Worm (Caenorhabditis elegans) whole organism, L4 larva: ENCODE results near the gene Y116F11A.6.
A peak's percentile ranks its signal among the peaks of the same experiment; 100 is the strongest.

ENCODE experiments used
- D1046.2 ChIP-seq: fragments of 200-800 bp; sonication (Bioruptor generic); IDR thresholded peaks from 2 replicates; pipeline ENCODE4 v1.3.6; 2022; ENCODE audit warnings: missing genetic modification characterization, missing compliant biosample characterization
- F10B5.3 ChIP-seq: sonication (generic microtip); optimal IDR thresholded peaks from 2 replicates; lab custom pipeline; 2016; ENCODE audit warnings: mild to moderate bottlenecking, missing genetic modification characterization, missing compliant biosample characterization
- F37D6.2 ChIP-seq: sonication (generic microtip); optimal IDR thresholded peaks from 2 replicates; lab custom pipeline; 2016; ENCODE audit warnings: mild to moderate bottlenecking, missing genetic modification characterization, missing compliant biosample characterization
- F49E8.2 ChIP-seq: sonication (generic microtip); optimal IDR thresholded peaks from 2 replicates; lab custom pipeline; 2016; ENCODE audit warnings: missing compliant biosample characterization, mild to moderate bottlenecking, missing genetic modification characterization, borderline replicate concordance
- Y105C5A.15 ChIP-seq: fragments of 200-800 bp; sonication (Bioruptor generic); IDR thresholded peaks from 2 replicates; pipeline ENCODE4 v1.3.6; 2022; ENCODE audit warnings: missing genetic modification characterization, missing compliant biosample characterization
- ZK337.2 ChIP-seq: fragments of 200-800 bp; sonication (Bioruptor generic); IDR thresholded peaks from 2 replicates; pipeline ENCODE4 v1.3.6; 2022; ENCODE audit warnings: missing genetic modification reagents, missing genetic modification characterization, missing compliant biosample characterization
- aha-1 ChIP-seq: fragments of 150-350 bp; peaks from one replicate; lab custom pipeline; 2014; ENCODE audit warnings: missing biosample characterization, missing genetic modification characterization
- ama-1 ChIP-seq: fragments of 150-350 bp; optimal IDR thresholded peaks from 2 replicates; lab custom pipeline; 2014; ENCODE audit warnings: inconsistent platforms, mixed read lengths
- arid-1 ChIP-seq: fragments of 200-800 bp; sonication (Bioruptor generic); conservative IDR thresholded peaks from 2 replicates; pipeline ENCODE4 v1.3.6; 2022; ENCODE audit warnings: missing genetic modification reagents, missing genetic modification characterization, missing compliant biosample characterization
- ceh-20 ChIP-seq: fragments of 200-800 bp; sonication (Bioruptor generic); IDR thresholded peaks from 2 replicates; pipeline ENCODE4 v1.3.6; 2022; ENCODE audit warnings: missing genetic modification reagents, missing genetic modification characterization, missing compliant biosample characterization
- ceh-62 ChIP-seq: sonication (generic microtip); optimal IDR thresholded peaks from 2 replicates; lab custom pipeline; 2017; ENCODE audit warnings: missing biosample characterization, missing genetic modification characterization
- cey-2 ChIP-seq: sonication (generic microtip); optimal IDR thresholded peaks from 3 replicates; lab custom pipeline; 2017; ENCODE audit warnings: missing genetic modification characterization, mild to moderate bottlenecking, missing compliant biosample characterization, antibody characterized with exemption, borderline replicate concordance; ENCODE audit not compliant: insufficient read depth
- ctbp-1 ChIP-seq: fragments of 200-800 bp; sonication (Bioruptor generic); IDR thresholded peaks from 2 replicates; pipeline ENCODE4 v1.3.6; 2022; ENCODE audit warnings: missing genetic modification reagents, missing genetic modification characterization, missing compliant biosample characterization
- daf-12 ChIP-seq: fragments of 150-350 bp; optimal IDR thresholded peaks from 2 replicates; lab custom pipeline; 2014; ENCODE audit warnings: missing biosample characterization, missing genetic modification reagents, missing genetic modification characterization
- daf-16 ChIP-seq, 3 experiments: sonication (generic microtip); optimal IDR thresholded peaks; 2 replicates each; lab custom pipeline; 2016 to 2017; ENCODE audit warnings: missing genetic modification characterization in 3 of 3, missing genetic modification reagents in 3 of 3, mild to moderate bottlenecking in 2 of 3, missing compliant biosample characterization in 2 of 3, missing biosample characterization in 1 of 3, moderate library complexity in 1 of 3
- dmd-6 ChIP-seq: fragments of 200-800 bp; sonication (Bioruptor generic); IDR thresholded peaks from 2 replicates; pipeline ENCODE4 v1.3.6; 2022; ENCODE audit warnings: missing genetic modification reagents, missing genetic modification characterization, missing compliant biosample characterization
- dmd-8 ChIP-seq: fragments of 200-800 bp; sonication (Bioruptor generic); IDR thresholded peaks from 2 replicates; pipeline ENCODE4 v1.3.6; 2022; ENCODE audit warnings: missing genetic modification characterization, missing compliant biosample characterization
- dmd-9 ChIP-seq: fragments of 200-800 bp; sonication (Bioruptor generic); IDR thresholded peaks from 2 replicates; pipeline ENCODE4 v1.3.6; 2022; ENCODE audit warnings: missing genetic modification reagents, missing genetic modification characterization, missing compliant biosample characterization
- duxl-1 ChIP-seq: sonication (generic microtip); optimal IDR thresholded peaks from 2 replicates; lab custom pipeline; 2016; ENCODE audit warnings: mild to moderate bottlenecking, missing genetic modification characterization, moderate library complexity, missing compliant biosample characterization; ENCODE audit not compliant: poor library complexity
- egl-27 ChIP-seq: sonication (generic microtip); optimal IDR thresholded peaks from 3 replicates; lab custom pipeline; 2017; ENCODE audit warnings: missing biosample characterization, missing genetic modification reagents, missing genetic modification characterization
- fos-1 ChIP-seq: fragments of 150-350 bp; optimal IDR thresholded peaks from 2 replicates; lab custom pipeline; 2014; ENCODE audit warnings: missing biosample characterization, missing genetic modification characterization
- gei-8 ChIP-seq: fragments of 200-800 bp; sonication (Bioruptor generic); optimal IDR thresholded peaks from 2 replicates; lab custom pipeline; 2018; ENCODE audit warnings: mild to moderate bottlenecking, missing genetic modification characterization, missing compliant biosample characterization
- hif-1 ChIP-seq, 2 experiments: sonication (generic microtip); optimal IDR thresholded peaks; 2 replicates each; lab custom pipeline; 2016 to 2017; ENCODE audit warnings: missing compliant biosample characterization in 2 of 2, missing genetic modification characterization in 2 of 2, missing genetic modification reagents in 2 of 2, missing genotype in 2 of 2, mild to moderate bottlenecking in 1 of 2
- hlh-30 ChIP-seq: sonication (generic microtip); optimal IDR thresholded peaks from 2 replicates; lab custom pipeline; 2017; ENCODE audit warnings: antibody characterized with exemption, mild to moderate bottlenecking, missing genetic modification characterization, missing compliant biosample characterization; ENCODE audit not compliant: insufficient read depth
- lin-1 ChIP-seq: fragments of 200-800 bp; sonication (Bioruptor generic); IDR thresholded peaks from 2 replicates; pipeline ENCODE4 v1.3.6; 2022; ENCODE audit warnings: missing genetic modification reagents, missing genetic modification characterization, missing compliant biosample characterization
- lin-13 ChIP-seq: fragments of 150-350 bp; optimal IDR thresholded peaks from 2 replicates; lab custom pipeline; 2014; ENCODE audit warnings: missing biosample characterization, missing genetic modification reagents, missing genetic modification characterization
- lin-15B ChIP-seq: fragments of 150-350 bp; sonication (generic microtip); optimal IDR thresholded peaks from 3 replicates; lab custom pipeline; 2014; ENCODE audit warnings: missing biosample characterization, missing genetic modification characterization
- lin-29 ChIP-seq: fragments of 200-800 bp; sonication (Bioruptor generic); IDR thresholded peaks from 2 replicates; pipeline ENCODE4 v1.3.6; 2022; ENCODE audit warnings: missing genetic modification reagents, missing genetic modification characterization, missing compliant biosample characterization
- lin-38 ChIP-seq: fragments of 200-800 bp; sonication (Bioruptor generic); IDR thresholded peaks from 2 replicates; pipeline ENCODE4 v1.3.6; 2022; ENCODE audit warnings: missing genetic modification reagents, missing genetic modification characterization, missing compliant biosample characterization
- madf-9 ChIP-seq: fragments of 200-800 bp; sonication (Bioruptor generic); conservative IDR thresholded peaks from 2 replicates; pipeline ENCODE4 v1.3.6; 2022; ENCODE audit warnings: missing genetic modification reagents, missing genetic modification characterization, missing compliant biosample characterization
- mdl-1 ChIP-seq, 2 experiments: fragments of 150-350 bp in 1 of 2; sonication (generic microtip) in 1 of 2; optimal IDR thresholded peaks; 2 replicates each; lab custom pipeline; 2014 to 2017; ENCODE audit warnings: missing biosample characterization in 2 of 2, missing genetic modification characterization in 2 of 2
- mdt-29 ChIP-seq: fragments of 200-800 bp; sonication (Bioruptor generic); IDR thresholded peaks from 2 replicates; pipeline ENCODE4 v1.3.6; 2022; ENCODE audit warnings: missing genetic modification reagents, missing genetic modification characterization, missing compliant biosample characterization
- mep-1 ChIP-seq: fragments of 150-350 bp; sonication (generic microtip); optimal IDR thresholded peaks from 3 replicates; lab custom pipeline; 2014; ENCODE audit warnings: missing biosample characterization, missing genetic modification characterization
- mxl-3 ChIP-seq: fragments of 200-800 bp; sonication (Bioruptor generic); optimal IDR thresholded peaks from 2 replicates; lab custom pipeline; 2018; ENCODE audit warnings: mild to moderate bottlenecking, missing genetic modification characterization, missing compliant biosample characterization
- nhr-111 ChIP-seq: fragments of 200-800 bp; sonication (Bioruptor generic); optimal IDR thresholded peaks from 2 replicates; lab custom pipeline; 2018; ENCODE audit warnings: mild to moderate bottlenecking, missing genetic modification characterization, missing compliant biosample characterization
- nhr-25 ChIP-seq: sonication (generic microtip); optimal IDR thresholded peaks from 2 replicates; lab custom pipeline; 2017; ENCODE audit warnings: missing genetic modification characterization, mild to moderate bottlenecking, missing compliant biosample characterization, antibody characterized with exemption, moderate library complexity, borderline replicate concordance; ENCODE audit not compliant: insufficient read depth
- nhr-28 ChIP-seq: fragments of 150-350 bp; optimal IDR thresholded peaks from 2 replicates; lab custom pipeline; 2014; ENCODE audit warnings: missing biosample characterization, missing genetic modification characterization
- nhr-76 ChIP-seq: fragments of 150-350 bp; optimal IDR thresholded peaks from 2 replicates; lab custom pipeline; 2014; ENCODE audit warnings: missing biosample characterization, missing genetic modification characterization
- nhr-77 ChIP-seq: fragments of 150-350 bp; optimal IDR thresholded peaks from 2 replicates; lab custom pipeline; 2014; ENCODE audit warnings: missing biosample characterization, missing genetic modification characterization
- php-3 ChIP-seq: fragments of 200-800 bp; sonication (Bioruptor generic); IDR thresholded peaks from 2 replicates; pipeline ENCODE4 v1.3.6; 2022; ENCODE audit warnings: missing genetic modification reagents, missing genetic modification characterization, missing compliant biosample characterization
- pqm-1 ChIP-seq: sonication (generic microtip); optimal IDR thresholded peaks from 2 replicates; lab custom pipeline; 2017; ENCODE audit warnings: missing biosample characterization, missing genetic modification characterization
- set-16 ChIP-seq: fragments of 200-800 bp; sonication (Bioruptor generic); IDR thresholded peaks from 2 replicates; pipeline ENCODE4 v1.3.6; 2022; ENCODE audit warnings: missing genetic modification reagents, missing genetic modification characterization, missing compliant biosample characterization
- skn-1 ChIP-seq: fragments of 150-350 bp; optimal IDR thresholded peaks from 2 replicates; lab custom pipeline; 2014; ENCODE audit warnings: missing biosample characterization, missing genetic modification characterization
- snpc-1.2 ChIP-seq: fragments of 200-800 bp; sonication (Bioruptor generic); IDR thresholded peaks from 2 replicates; pipeline ENCODE4 v1.3.6; 2022; ENCODE audit warnings: missing genetic modification reagents, missing genetic modification characterization, missing compliant biosample characterization
- tag-97 ChIP-seq: fragments of 200-800 bp; sonication (Bioruptor generic); IDR thresholded peaks from 2 replicates; pipeline ENCODE4 v1.3.6; 2022; ENCODE audit warnings: missing genetic modification characterization, missing compliant biosample characterization
- tra-1 ChIP-seq: fragments of 200-800 bp; sonication (Bioruptor generic); IDR thresholded peaks from 2 replicates; pipeline ENCODE4 v1.3.6; 2022; ENCODE audit warnings: missing genetic modification reagents, missing genetic modification characterization, missing compliant biosample characterization
- unc-130 ChIP-seq: sonication (generic microtip); optimal IDR thresholded peaks from 2 replicates; lab custom pipeline; 2016; ENCODE audit warnings: missing genetic modification reagents, missing genetic modification characterization, missing compliant biosample characterization
- unc-39 ChIP-seq: sonication (generic microtip); optimal IDR thresholded peaks from 2 replicates; lab custom pipeline; 2017; ENCODE audit warnings: missing biosample characterization, missing genetic modification characterization
- zfp-3 ChIP-seq: fragments of 200-800 bp; sonication (Bioruptor generic); conservative IDR thresholded peaks from 2 replicates; pipeline ENCODE4 v1.3.6; 2022; ENCODE audit warnings: missing genetic modification reagents, missing genetic modification characterization, missing compliant biosample characterization
- ztf-7 ChIP-seq: fragments of 150-350 bp; optimal IDR thresholded peaks from 2 replicates; lab custom pipeline; 2014; ENCODE audit warnings: missing biosample characterization, missing genetic modification characterization

Y116F11A.6 gene

DNA sequence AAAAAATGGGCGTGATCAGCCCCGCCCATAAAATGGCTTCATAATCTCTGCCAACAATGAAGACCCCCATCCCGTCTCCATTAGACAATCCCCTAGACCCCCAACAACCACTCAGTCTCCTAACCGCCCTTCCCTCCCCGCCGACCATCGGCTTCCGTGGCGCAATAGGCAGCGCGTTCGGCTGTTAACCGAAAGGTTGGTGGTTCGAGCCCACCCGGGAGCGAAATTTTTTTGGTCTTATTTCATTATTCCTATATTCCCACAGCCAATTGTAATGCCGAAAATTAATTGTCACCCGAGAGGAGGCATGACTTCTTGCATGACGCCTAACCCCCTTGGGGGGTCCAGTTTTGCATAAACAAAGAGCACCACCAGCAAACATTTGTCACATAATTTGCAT, 3.5 kb downstream of the Y116F11A.6 start:
- TF ChIP-seq tag-97 (GFP tag; lab: Robert Waterston, UW), result no peak
- TF ChIP-seq ceh-20 (GFP tag; lab: Robert Waterston, UW), result no peak
- TF ChIP-seq unc-39, result no peak
- no peak for TF ChIP-seq lin-13 (GFP tag; lab: Kevin White, UChicago)
- TF ChIP-seq duxl-1 (tag; lab: Kevin White, UChicago), result no peak
- no peak for TF ChIP-seq hlh-30 (tag; lab: Kevin White, UChicago)
- peak; percentile 43; the same call in 1 of the 2 replicates for TF ChIP-seq tra-1 (GFP tag; lab: Robert Waterston, UW)
- TF ChIP-seq F49E8.2 (tag; lab: Kevin White, UChicago), result no peak
- TF ChIP-seq dmd-6 (GFP tag; lab: Robert Waterston, UW), result peak; percentile 52
- no peak for TF ChIP-seq nhr-25
- 0 out of 2 replicates have a peak, but pooled peaks have one; percentile 39 for TF ChIP-seq snpc-1.2
- TF ChIP-seq lin-38 (GFP tag; lab: Robert Waterston, UW), result peak; percentile 47
- peak; percentile 16; the same call in 1 of the 2 replicates for TF ChIP-seq ctbp-1 (GFP tag; lab: Robert Waterston, UW)
- TF ChIP-seq ZK337.2 (GFP tag; lab: Robert Waterston, UW), result no peak
- no peak for TF ChIP-seq unc-130
- peak; percentile 64 for TF ChIP-seq set-16 (GFP tag; lab: Robert Waterston, UW)
- TF ChIP-seq aha-1 (tag; lab: Kevin White, UChicago), result peak; percentile 43
- no peak for TF ChIP-seq madf-9
- TF ChIP-seq cey-2 (tag; lab: Kevin White, UChicago), result no peak
- TF ChIP-seq nhr-111 (GFP tag; lab: Kevin White, UChicago), result no peak
- no peak for TF ChIP-seq nhr-77 (tag; lab: Kevin White, UChicago)
- TF ChIP-seq daf-16 (GFP tag; optimal IDR thresholded peaks at IDR 0.05; lab: Kevin White, UChicago), result peak in 1 of 2 experiments; percentile 9
- no peak for TF ChIP-seq daf-16 (tag; optimal IDR thresholded peaks at IDR 0.05; lab: Kevin White, UChicago)
- no peak for TF ChIP-seq nhr-28 (tag; lab: Kevin White, UChicago)
- no peak for TF ChIP-seq hif-1 (tag; optimal IDR thresholded peaks at IDR 0.05; lab: Kevin White, UChicago)
- no peak for TF ChIP-seq dmd-8 (GFP tag; lab: Robert Waterston, UW)
- TF ChIP-seq mep-1 (tag; lab: Kevin White, UChicago), result no peak
- no peak for TF ChIP-seq F10B5.3
- no peak for TF ChIP-seq pqm-1 (tag; lab: Kevin White, UChicago)
- no peak for TF ChIP-seq gei-8 (GFP tag; lab: Kevin White, UChicago)
- TF ChIP-seq egl-27 (tag; lab: Kevin White, UChicago), result no peak
- no peak for TF ChIP-seq skn-1 (tag; lab: Kevin White, UChicago)
- TF ChIP-seq mxl-3 (GFP tag; lab: Kevin White, UChicago), result no peak
- TF ChIP-seq lin-15B (tag; lab: Kevin White, UChicago), result no peak
- 0 out of 2 replicates have a peak, but pooled peaks have one; percentile 20 for TF ChIP-seq lin-1 (GFP tag; lab: Robert Waterston, UW)
- TF ChIP-seq ama-1 (lab: Kevin White, UChicago), result no peak
- TF ChIP-seq ztf-7 (tag; lab: Kevin White, UChicago), result no peak
- TF ChIP-seq F37D6.2, result no peak
- TF ChIP-seq php-3 (GFP tag; lab: Robert Waterston, UW), result no peak
- TF ChIP-seq zfp-3 (GFP tag; lab: Robert Waterston, UW), result no peak
- no peak for TF ChIP-seq mdt-29 (GFP tag; lab: Robert Waterston, UW)
- 0 out of 2 replicates have a peak, but pooled peaks have one; percentile 31 for TF ChIP-seq lin-29 (GFP tag; lab: Robert Waterston, UW)
- TF ChIP-seq daf-12 (tag; lab: Kevin White, UChicago), result no peak
- TF ChIP-seq dmd-9 (GFP tag; lab: Robert Waterston, UW), result 0 out of 2 replicates have a peak, but pooled peaks have one; percentile 42
- TF ChIP-seq arid-1 (GFP tag; lab: Robert Waterston, UW), result no peak; the same call in 1 of the 2 replicates
- TF ChIP-seq Y105C5A.15 (GFP tag; lab: Robert Waterston, UW), result no peak
- TF ChIP-seq mdl-1 (tag; optimal IDR thresholded peaks at IDR 0.05; lab: Kevin White, UChicago), result no peak
- no peak for TF ChIP-seq fos-1 (tag; lab: Kevin White, UChicago)
- TF ChIP-seq ceh-62 (tag; lab: Kevin White, UChicago), result no peak
- no peak for TF ChIP-seq nhr-76
- peak; percentile 69; the same call in 1 of the 2 replicates for TF ChIP-seq D1046.2 (GFP tag; lab: Robert Waterston, UW)
